Worm (Caenorhabditis elegans) whole organism, midembryonic: Measurements from ENCODE around the gene btb-9.

Source experiments
- klf-2 ChIP-seq: fragments of 200-800 bp; sonication (Bioruptor generic); conservative IDR thresholded peaks from 2 replicates; pipeline ENCODE4 v1.3.6; 2022; ENCODE audit warnings: missing genetic modification reagents, missing genetic modification characterization, missing compliant biosample characterization
- med-1 ChIP-seq: sonication (generic microtip); optimal IDR thresholded peaks from 2 replicates; lab custom pipeline; 2017; ENCODE audit warnings: missing genetic modification characterization, mild to moderate bottlenecking, missing compliant biosample characterization, antibody characterized with exemption, missing genetic modification reagents; ENCODE audit not compliant: insufficient read depth
- ref-1 ChIP-seq: fragments of 200-800 bp; sonication (Bioruptor generic); conservative IDR thresholded peaks from 2 replicates; pipeline ENCODE4 v1.3.6; 2022; ENCODE audit warnings: missing genetic modification reagents, missing genetic modification characterization, missing compliant biosample characterization

- no peak for TF ChIP-seq ref-1
- TF ChIP-seq klf-2 = no peak
- no peak for TF ChIP-seq med-1 (GFP tag; lab: Kevin White, UChicago)
Observed at ce11 chrII:1763072-1763471, 34.8 kb downstream of the btb-9 start, which contains the start of gene math-28.
